Fruit fly (Drosophila melanogaster): ENCODE data around the gene lmgA.

- TF ChIP-seq ttk (optimal IDR thresholded peaks at IDR 0.05) (no peak), insv (optimal IDR thresholded peaks at IDR 0.05) (no peak), h (optimal IDR thresholded peaks at IDR 0.05) (no peak), Myc (optimal IDR thresholded peaks at IDR 0.05) (no peak), psq (optimal IDR thresholded peaks at IDR 0.05) (no peak), Sin3A (optimal IDR thresholded peaks at IDR 0.05) (no peak)
Observed at dm6 chr2L:8521724-8522309, 6.6 kb downstream of the lmgA start, which contains the start of gene Acer.
